Fruit fly (Drosophila melanogaster) whole organism, embryonic: Measurements from ENCODE around the gene mRpS18B.

Source experiments
- Asciz ChIP-seq: fragments of 200-800 bp; sonication (Bioruptor generic); optimal IDR thresholded peaks from 2 replicates; lab custom pipeline; 2017; ENCODE audit warnings: missing biosample characterization, mild to moderate bottlenecking, missing genetic modification characterization, missing genetic modification reagents
- CG10274 ChIP-seq: fragments of 200-800 bp; sonication (Bioruptor generic); optimal IDR thresholded peaks from 3 replicates; lab custom pipeline; 2017; ENCODE audit warnings: missing biosample characterization, mild to moderate bottlenecking, missing genetic modification characterization
- CG11085 ChIP-seq: fragments of 200-800 bp; sonication (Bioruptor generic); IDR thresholded peaks from 2 replicates; pipeline ENCODE4 v1.3.6; 2022; ENCODE audit warnings: missing biosample characterization, missing genetic modification characterization
- CG11398 ChIP-seq: fragments of 200-800 bp; sonication (Bioruptor generic); optimal IDR thresholded peaks from 2 replicates; lab custom pipeline; 2016; ENCODE audit warnings: missing biosample characterization, missing genetic modification characterization
- CG11560 ChIP-seq: fragments of 200-800 bp; sonication (Bioruptor generic); IDR thresholded peaks from 3 replicates; pipeline ENCODE4 v1.3.6; 2022; ENCODE audit warnings: missing biosample characterization, missing genetic modification characterization
- CG12071 ChIP-seq: fragments of 200-800 bp; sonication (Bioruptor generic); optimal IDR thresholded peaks from 3 replicates; lab custom pipeline; 2018; ENCODE audit warnings: missing biosample characterization, mild to moderate bottlenecking, missing genetic modification characterization
- CG14050 ChIP-seq: fragments of 200-800 bp; sonication (Bioruptor generic); IDR thresholded peaks from 3 replicates; pipeline ENCODE4 v1.3.6; 2022; ENCODE audit warnings: missing biosample characterization, missing genetic modification characterization
- CG2129 ChIP-seq: fragments of 200-800 bp; sonication (Bioruptor generic); IDR thresholded peaks from 2 replicates; pipeline ENCODE4 v1.3.6; 2022; ENCODE audit warnings: missing biosample characterization, missing genetic modification characterization; ENCODE audit not compliant: partially characterized antibody
- CG3065 ChIP-seq: fragments of 200-800 bp; sonication (Bioruptor generic); optimal IDR thresholded peaks from 2 replicates; lab custom pipeline; 2016; ENCODE audit warnings: missing biosample characterization, missing genetic modification characterization
- CG31441 ChIP-seq: fragments of 200-800 bp; sonication (Bioruptor generic); IDR thresholded peaks from 2 replicates; pipeline ENCODE4 v1.3.6; 2022; ENCODE audit warnings: missing biosample characterization, missing genetic modification characterization
- CG34224 ChIP-seq: fragments of 200-800 bp; sonication (Bioruptor generic); IDR thresholded peaks from 3 replicates; pipeline ENCODE4 v1.3.6; 2022; ENCODE audit warnings: missing biosample characterization, missing genetic modification characterization; ENCODE audit not compliant: partially characterized antibody
- CG3995 ChIP-seq: fragments of 200-800 bp; sonication (Bioruptor generic); optimal IDR thresholded peaks from 3 replicates; lab custom pipeline; 2016; ENCODE audit warnings: missing biosample characterization, missing genetic modification characterization
- CG4424 ChIP-seq: fragments of 200-800 bp; sonication (Bioruptor generic); optimal IDR thresholded peaks from 3 replicates; lab custom pipeline; 2016; ENCODE audit warnings: missing biosample characterization, missing genetic modification characterization
- CG6254 ChIP-seq: fragments of 200-800 bp; sonication (Bioruptor generic); optimal IDR thresholded peaks from 3 replicates; lab custom pipeline; 2017; ENCODE audit warnings: mild to moderate bottlenecking, missing biosample characterization, missing genetic modification reagents, missing genetic modification characterization
- CG6765 ChIP-seq: fragments of 200-800 bp; sonication (Bioruptor generic); optimal IDR thresholded peaks from 3 replicates; lab custom pipeline; 2017; ENCODE audit warnings: missing biosample characterization, mild to moderate bottlenecking, missing genetic modification characterization
- CG7786 ChIP-seq: fragments of 200-800 bp; sonication (Bioruptor generic); optimal IDR thresholded peaks from 2 replicates; lab custom pipeline; 2016; ENCODE audit warnings: missing biosample characterization, missing genetic modification characterization
- CTCF ChIP-seq: fragments of 200-800 bp; sonication (Bioruptor generic); optimal IDR thresholded peaks from 2 replicates; lab custom pipeline; 2017; ENCODE audit warnings: missing biosample characterization, mild to moderate bottlenecking, missing genetic modification characterization, moderate library complexity
- Deaf1 ChIP-seq: fragments of 200-800 bp; optimal IDR thresholded peaks from 3 replicates; lab custom pipeline; 2019; ENCODE audit warnings: missing biosample characterization, mild to moderate bottlenecking, missing genetic modification characterization, moderate library complexity
- Elba2 ChIP-seq: fragments of 200-800 bp; sonication (Bioruptor generic); optimal IDR thresholded peaks from 3 replicates; lab custom pipeline; 2016; ENCODE audit warnings: missing biosample characterization, missing genetic modification characterization
- HHEX ChIP-seq: fragments of 200-800 bp; sonication (Bioruptor generic); optimal IDR thresholded peaks from 3 replicates; lab custom pipeline; 2017; ENCODE audit warnings: missing biosample characterization, mild to moderate bottlenecking, missing genetic modification characterization, missing genetic modification reagents
- Hr78 ChIP-seq, 2 experiments: fragments of 200-800 bp in 1 of 2; fragments of >200 bp in 1 of 2; sonication (Bioruptor generic) in 1 of 2; optimal IDR thresholded peaks; 2 replicates each; lab custom pipeline; 2017 to 2019; ENCODE audit warnings: missing biosample characterization in 2 of 2, missing genetic modification characterization in 2 of 2, mild to moderate bottlenecking in 1 of 2, moderate library complexity in 1 of 2
- Nf-YB ChIP-seq: fragments of 200-800 bp; sonication (Bioruptor generic); optimal IDR thresholded peaks from 3 replicates; lab custom pipeline; 2019; ENCODE audit warnings: missing biosample characterization, mild to moderate bottlenecking, missing genetic modification characterization, moderate library complexity
- Oli ChIP-seq: fragments of 200-800 bp; sonication (Bioruptor generic); optimal IDR thresholded peaks from 2 replicates; lab custom pipeline; 2018; ENCODE audit warnings: missing biosample characterization, mild to moderate bottlenecking, missing genetic modification characterization, moderate library complexity
- Vsx1 ChIP-seq: fragments of 200-800 bp; sonication (Bioruptor generic); optimal IDR thresholded peaks from 2 replicates; lab custom pipeline; 2017; ENCODE audit warnings: missing biosample characterization, mild to moderate bottlenecking, missing genetic modification characterization, missing genetic modification reagents
- amos ChIP-seq: fragments of 200-800 bp; sonication (Bioruptor generic); IDR thresholded peaks from 2 replicates; pipeline ENCODE4 v1.3.6; 2022; ENCODE audit warnings: missing biosample characterization, missing genetic modification characterization; ENCODE audit not compliant: partially characterized antibody
- cg ChIP-seq: fragments of 200-800 bp; sonication (Bioruptor generic); optimal IDR thresholded peaks from 3 replicates; lab custom pipeline; 2019; ENCODE audit warnings: missing biosample characterization, mild to moderate bottlenecking, missing genetic modification characterization, moderate library complexity
- corto ChIP-seq: fragments of 200-800 bp; sonication (Bioruptor generic); optimal IDR thresholded peaks from 2 replicates; lab custom pipeline; 2016; ENCODE audit warnings: missing biosample characterization, mild to moderate bottlenecking, missing genetic modification characterization, moderate library complexity
- croc ChIP-seq: fragments of 200-800 bp; sonication (Bioruptor generic); conservative IDR thresholded peaks from 3 replicates; pipeline ENCODE4 v1.3.6; 2022; ENCODE audit warnings: missing biosample characterization, missing genetic modification characterization
- cwo ChIP-seq: fragments of 200-800 bp; sonication (Bioruptor generic); optimal IDR thresholded peaks from 3 replicates; lab custom pipeline; 2017; ENCODE audit warnings: missing biosample characterization, missing genetic modification characterization, mild to moderate bottlenecking, moderate library complexity, missing genetic modification reagents
- dan ChIP-seq: fragments of 200-800 bp; sonication (Bioruptor generic); IDR thresholded peaks from 2 replicates; pipeline ENCODE4 v1.3.6; 2022; ENCODE audit warnings: missing biosample characterization, missing genetic modification characterization
- eve ChIP-seq, 2 experiments: fragments of >200 bp; optimal IDR thresholded peaks; 2 replicates each; lab custom pipeline; 2017; ENCODE audit warnings: missing biosample characterization in 2 of 2, missing genetic modification characterization in 2 of 2
- exex ChIP-seq: fragments of 200-800 bp; sonication (Bioruptor generic); optimal IDR thresholded peaks from 4 replicates; lab custom pipeline; 2018; ENCODE audit warnings: missing biosample characterization, mild to moderate bottlenecking, missing genetic modification characterization, moderate library complexity
- fd102C ChIP-seq: fragments of 200-800 bp; sonication (Bioruptor generic); optimal IDR thresholded peaks from 2 replicates; lab custom pipeline; 2018; ENCODE audit warnings: missing biosample characterization, mild to moderate bottlenecking, missing genetic modification characterization, moderate library complexity
- jumu ChIP-seq: fragments of 200-800 bp; sonication (Bioruptor generic); optimal IDR thresholded peaks from 3 replicates; lab custom pipeline; 2016; ENCODE audit warnings: missing biosample characterization, missing genetic modification characterization
- knrl ChIP-seq: fragments of 200-800 bp; sonication (Bioruptor generic); IDR thresholded peaks from 3 replicates; pipeline ENCODE4 v1.3.6; 2022; ENCODE audit warnings: missing biosample characterization, missing genetic modification characterization; ENCODE audit not compliant: partially characterized antibody
- lilli ChIP-seq: fragments of 200-800 bp; sonication (Bioruptor generic); optimal IDR thresholded peaks from 3 replicates; lab custom pipeline; 2016; ENCODE audit warnings: missing biosample characterization, missing genetic modification characterization
- lola ChIP-seq, 3 experiments: fragments of >200 bp in 2 of 3; fragments of 200-800 bp in 1 of 3; sonication (Bioruptor generic) in 1 of 3; optimal IDR thresholded peaks; 2 replicates each; lab custom pipeline; 2017 to 2019; ENCODE audit warnings: missing biosample characterization in 3 of 3, missing genetic modification characterization in 3 of 3, mild to moderate bottlenecking in 1 of 3, moderate library complexity in 1 of 3
- peb ChIP-seq: fragments of 200-800 bp; sonication (Bioruptor generic); IDR thresholded peaks from 2 replicates; pipeline ENCODE4 v1.3.6; 2022; ENCODE audit warnings: missing biosample characterization, missing genetic modification characterization
- pnt ChIP-seq: fragments of 200-800 bp; sonication (Bioruptor generic); optimal IDR thresholded peaks from 3 replicates; lab custom pipeline; 2016; ENCODE audit warnings: missing biosample characterization, missing genetic modification characterization
- pros ChIP-seq: fragments of 200-800 bp; sonication (Bioruptor generic); optimal IDR thresholded peaks from 3 replicates; lab custom pipeline; 2019; ENCODE audit warnings: missing biosample characterization, mild to moderate bottlenecking, missing genetic modification characterization, moderate library complexity
- psq ChIP-seq: fragments of 200-800 bp; sonication (Bioruptor generic); optimal IDR thresholded peaks from 2 replicates; lab custom pipeline; 2017; ENCODE audit warnings: missing biosample characterization, missing genetic modification characterization
- rib ChIP-seq: fragments of 200-800 bp; sonication (Bioruptor generic); IDR thresholded peaks from 2 replicates; pipeline ENCODE4 v1.3.6; 2022; ENCODE audit warnings: missing biosample characterization, missing genetic modification characterization
- salm ChIP-seq: fragments of 200-800 bp; sonication (Bioruptor generic); optimal IDR thresholded peaks from 2 replicates; lab custom pipeline; 2018; ENCODE audit warnings: missing biosample characterization, mild to moderate bottlenecking, missing genetic modification characterization
- slou ChIP-seq: fragments of 200-800 bp; sonication (Bioruptor generic); optimal IDR thresholded peaks from 3 replicates; lab custom pipeline; 2016; ENCODE audit warnings: missing biosample characterization, missing genetic modification characterization
- sqz ChIP-seq: fragments of 200-800 bp; sonication (Bioruptor generic); optimal IDR thresholded peaks from 3 replicates; lab custom pipeline; 2018; ENCODE audit warnings: missing biosample characterization, mild to moderate bottlenecking, missing genetic modification characterization
- sug ChIP-seq: fragments of 200-800 bp; optimal IDR thresholded peaks from 2 replicates; lab custom pipeline; 2019; ENCODE audit warnings: missing biosample characterization, mild to moderate bottlenecking, missing genetic modification characterization, moderate library complexity
- tx ChIP-seq: fragments of 200-800 bp; sonication (Bioruptor generic); optimal IDR thresholded peaks from 2 replicates; lab custom pipeline; 2016; ENCODE audit warnings: missing biosample characterization, missing genetic modification characterization
- zfh2 ChIP-seq: fragments of 200-800 bp; sonication (Bioruptor generic); optimal IDR thresholded peaks from 2 replicates; lab custom pipeline; 2016; ENCODE audit warnings: missing biosample characterization, missing genetic modification characterization

The mRpS18B gene

dm6 chr2L:20077423-20078401 lies 19.3 kb downstream of the mRpS18B start (continued):
- TF ChIP-seq Oli (no peak), Nf-YB (no peak), HHEX (GFP tag; lab: Kevin White, UChicago) (no peak), exex (tag; lab: Kevin White, UChicago) (peak; percentile 94), salm (tag; lab: Kevin White, UChicago) (peak; percentile 16), CG10274 (GFP tag; lab: Kevin White, UChicago) (no peak), dan (no peak), CG34224 (GFP tag; lab: Robert Waterston, UW) (no peak), sqz (GFP tag; lab: Kevin White, UChicago) (peak; percentile 30), CG11560 (tag; lab: Robert Waterston, UW) (no peak), CG12071 (no peak), Elba2 (GFP tag; lab: Kevin White, UChicago) (no peak), CG11085 (no peak), eve (GFP tag; optimal IDR thresholded peaks at IDR 0.05; lab: Kevin White, UChicago) (no peak), Deaf1 (no peak), CG2129 (no peak), CG11398 (GFP tag; lab: Kevin White, UChicago) (no peak), CG31441 (GFP tag; lab: Robert Waterston, UW) (0 out of 2 replicates have a peak, but pooled peaks have one; percentile 18), peb (GFP tag; lab: Robert Waterston, UW) (no peak), jumu (GFP tag; lab: Kevin White, UChicago) (no peak), pros (GFP tag; lab: Kevin White, UChicago) (peak; percentile 23), lola (GFP tag; optimal IDR thresholded peaks at IDR 0.05; lab: Kevin White, UChicago) (no peak), Vsx1 (peak; percentile 20), psq (no peak), knrl (GFP tag; lab: Robert Waterston, UW) (no peak), rib (GFP tag; lab: Robert Waterston, UW) (no peak), fd102C (GFP tag; lab: Kevin White, UChicago) (no peak), Asciz (peak; percentile 16), zfh2 (GFP tag; lab: Kevin White, UChicago) (no peak), slou (GFP tag; lab: Kevin White, UChicago) (no peak), CG7786 (GFP tag; lab: Kevin White, UChicago) (no peak), corto (no peak), CTCF (GFP tag; lab: Kevin White, UChicago) (no peak), pnt (GFP tag; lab: Kevin White, UChicago) (no peak), amos (GFP tag; lab: Robert Waterston, UW) (no peak), cwo (GFP tag; lab: Kevin White, UChicago) (peak; percentile 79), lilli (GFP tag; lab: Kevin White, UChicago) (no peak), CG6765 (peak; percentile 28), croc (GFP tag; lab: Robert Waterston, UW) (no peak), CG6254 (GFP tag; lab: Kevin White, UChicago) (peak; percentile 5), tx (GFP tag; lab: Kevin White, UChicago) (no peak), CG3065 (GFP tag; lab: Kevin White, UChicago) (no peak), Hr78 (GFP tag; optimal IDR thresholded peaks at IDR 0.05; lab: Kevin White, UChicago) (peak in 1 of 2 experiments; percentile 26), cg (GFP tag; lab: Kevin White, UChicago) (no peak), CG14050 (GFP tag; lab: Robert Waterston, UW) (no peak), CG3995 (GFP tag; lab: Kevin White, UChicago) (no peak), CG4424 (no peak), sug (tag; lab: Kevin White, UChicago) (peak; percentile 98)
